Worm (Caenorhabditis elegans) whole organism, L4 larva: ENCODE data around the gene F49C12.2.

Source experiments
- F44E2.7 ChIP-seq: fragments of 200-800 bp; sonication (Bioruptor generic); IDR thresholded peaks from 2 replicates; pipeline ENCODE4 v2.1.2; 2022; ENCODE audit warnings: missing genetic modification characterization, missing compliant biosample characterization
- dpl-1 ChIP-seq: fragments of 150-350 bp; optimal IDR thresholded peaks from 2 replicates; lab custom pipeline; 2014; ENCODE audit warnings: missing biosample characterization, missing genetic modification reagents, missing genetic modification characterization
- nhr-11 ChIP-seq: fragments of 150-350 bp; optimal IDR thresholded peaks from 2 replicates; lab custom pipeline; 2014; ENCODE audit warnings: missing biosample characterization, missing genetic modification characterization
- nhr-237 ChIP-seq: sonication (generic microtip); optimal IDR thresholded peaks from 2 replicates; lab custom pipeline; 2017; ENCODE audit warnings: missing biosample characterization, missing genetic modification characterization
- nhr-76 ChIP-seq: fragments of 150-350 bp; optimal IDR thresholded peaks from 2 replicates; lab custom pipeline; 2014; ENCODE audit warnings: missing biosample characterization, missing genetic modification characterization
- snpc-4 ChIP-seq: fragments of 150-350 bp; optimal IDR thresholded peaks from 2 replicates; lab custom pipeline; 2014; ENCODE audit warnings: missing biosample characterization, missing genetic modification characterization
- unc-62 ChIP-seq, 3 experiments: fragments of 150-350 bp in 1 of 3; sonication (generic microtip); optimal IDR thresholded peaks in 2 of 3; peaks in 1 of 3; 1 replicate in 1 of 3; 2 replicates in 2 of 3; lab custom pipeline; 2014 to 2017; ENCODE audit warnings: missing biosample characterization in 3 of 3, missing genetic modification characterization in 3 of 3, missing genetic modification reagents in 3 of 3, missing genotype in 1 of 3

ce11 chrIV:9318147-9318546, 19.1 kb upstream of the F49C12.2 start:
- no peak for TF ChIP-seq unc-62 (GFP tag; optimal IDR thresholded peaks at IDR 0.05 in 1 of 2; lab: Kevin White, UChicago)
- no peak for TF ChIP-seq unc-62 (tag; optimal IDR thresholded peaks at IDR 0.05; lab: Kevin White, UChicago)
- TF ChIP-seq nhr-11 (tag; lab: Kevin White, UChicago): no peak
- TF ChIP-seq nhr-76 (tag; lab: Kevin White, UChicago): no peak
- no peak for TF ChIP-seq nhr-237
- no peak for TF ChIP-seq F44E2.7
- no peak for TF ChIP-seq snpc-4
- TF ChIP-seq dpl-1 (GFP tag; lab: Kevin White, UChicago): no peak
